Fruit fly (Drosophila melanogaster): Measurements from ENCODE around the gene Hsp22.

Hsp22 gene

dm6 chr3L:9337942-9338468, 34.7 kb upstream of the Hsp22 start (continued):
- no peak for TF ChIP-seq CG10669 (GFP tag; optimal IDR thresholded peaks at IDR 0.05)
- peak; percentile 48 for TF ChIP-seq Sox14 (GFP tag; optimal IDR thresholded peaks at IDR 0.05)
- no peak for TF ChIP-seq Sox15 (GFP tag; optimal IDR thresholded peaks at IDR 0.05)
- TF ChIP-seq Lpt (GFP tag; optimal IDR thresholded peaks at IDR 0.05): peak; percentile 26
- no peak for TF ChIP-seq Hr4 (GFP tag; optimal IDR thresholded peaks at IDR 0.05)
- no peak for TF ChIP-seq lz (GFP tag; optimal IDR thresholded peaks at IDR 0.05)
- no peak for TF ChIP-seq CG10631 (GFP tag; optimal IDR thresholded peaks at IDR 0.05)
- TF ChIP-seq Met (GFP tag; optimal IDR thresholded peaks at IDR 0.05): no peak
- no peak for TF ChIP-seq salr (GFP tag; optimal IDR thresholded peaks at IDR 0.05)
- peak; percentile 10 for TF ChIP-seq fkh (GFP tag; optimal IDR thresholded peaks at IDR 0.05)
- no peak for TF ChIP-seq Eip93F (GFP tag; optimal IDR thresholded peaks at IDR 0.05)
- TF ChIP-seq Hr39 (GFP tag; optimal IDR thresholded peaks at IDR 0.05): no peak
- no peak for TF ChIP-seq acj6 (GFP tag; optimal IDR thresholded peaks at IDR 0.05)
- no peak for TF ChIP-seq achi (GFP tag; optimal IDR thresholded peaks at IDR 0.05)
- TF ChIP-seq eg (GFP tag; IDR thresholded peaks at IDR 0.05): no peak
- TF ChIP-seq Hr38 (GFP tag; optimal IDR thresholded peaks at IDR 0.05): no peak
- no peak for TF ChIP-seq CG6276 (GFP tag; optimal IDR thresholded peaks at IDR 0.05)
- no peak for TF ChIP-seq esn (GFP tag; optimal IDR thresholded peaks at IDR 0.05)
- TF ChIP-seq topi (GFP tag; optimal IDR thresholded peaks at IDR 0.05): no peak

dm6 chr3L:9338510-9338909, 34.2 kb upstream of the Hsp22 start, which contains the start of gene PGRP-LC:
Gene PGRP-LC, plus strand, starts transcription at chr3L:9338810.
- TF ChIP-seq Ets21C (GFP tag; optimal IDR thresholded peaks at IDR 0.05) (no peak), Eip78C (GFP tag) (peak; percentile 32), Sox14 (GFP tag; optimal IDR thresholded peaks at IDR 0.05) (no peak)

- TF ChIP-seq CG32006 (GFP tag; optimal IDR thresholded peaks at IDR 0.05): peak; percentile 18
- TF ChIP-seq fd85E (GFP tag; optimal IDR thresholded peaks at IDR 0.05): no peak
- peak; percentile 12; the same call in 1 of the 2 replicates for TF ChIP-seq Gug (GFP tag; IDR thresholded peaks at IDR 0.05)
- TF ChIP-seq CG1621 (tag; optimal IDR thresholded peaks at IDR 0.05): no peak
- TF ChIP-seq fkh (GFP tag; optimal IDR thresholded peaks at IDR 0.05): no peak
- TF ChIP-seq vri (GFP tag; optimal IDR thresholded peaks at IDR 0.05): no peak
- TF ChIP-seq Eip75B (GFP tag; optimal IDR thresholded peaks at IDR 0.05): no peak
- TF ChIP-seq CG34406 (GFP tag; optimal IDR thresholded peaks at IDR 0.05): no peak
- TF ChIP-seq Sox102F (GFP tag; optimal IDR thresholded peaks at IDR 0.05): no peak
- no peak for TF ChIP-seq CG7368 (GFP tag; optimal IDR thresholded peaks at IDR 0.05)
- no peak for TF ChIP-seq Smox (GFP tag; optimal IDR thresholded peaks at IDR 0.05)
- TF ChIP-seq CG6808 (GFP tag; optimal IDR thresholded peaks at IDR 0.05): no peak
- TF ChIP-seq achi (GFP tag; optimal IDR thresholded peaks at IDR 0.05): no peak
- TF ChIP-seq CG11762 (GFP tag; optimal IDR thresholded peaks at IDR 0.05; ENCODE audit: insufficient read depth): peak; percentile 34
- TF ChIP-seq salr (GFP tag; optimal IDR thresholded peaks at IDR 0.05): no peak
- no peak for TF ChIP-seq Eip93F (GFP tag; optimal IDR thresholded peaks at IDR 0.05)
- TF ChIP-seq Hr39 (GFP tag; optimal IDR thresholded peaks at IDR 0.05): no peak
- no peak for TF ChIP-seq esn (GFP tag; optimal IDR thresholded peaks at IDR 0.05)
- TF ChIP-seq Ets21C (GFP tag; optimal IDR thresholded peaks at IDR 0.05): no peak
- peak; percentile 69 for TF ChIP-seq svp (GFP tag)
- peak; percentile 20 for TF ChIP-seq acj6 (GFP tag; optimal IDR thresholded peaks at IDR 0.05)
- TF ChIP-seq CG11294 (GFP tag; IDR thresholded peaks at IDR 0.05): no peak; the same call in 1 of the 2 replicates
- no peak for TF ChIP-seq CG4318 (GFP tag; optimal IDR thresholded peaks at IDR 0.05)
- no peak for TF ChIP-seq CG11902 (GFP tag; optimal IDR thresholded peaks at IDR 0.05)
- no peak for TF ChIP-seq CG6163 (GFP tag; IDR thresholded peaks at IDR 0.05)
- TF ChIP-seq CG8632 (GFP tag; optimal IDR thresholded peaks at IDR 0.05): no peak
- no peak for TF ChIP-seq cyc (GFP tag; optimal IDR thresholded peaks at IDR 0.05)
- peak; percentile 3 for TF ChIP-seq Sox14 (GFP tag; optimal IDR thresholded peaks at IDR 0.05)
- TF ChIP-seq Ets96B (tag; optimal IDR thresholded peaks at IDR 0.05): no peak
- TF ChIP-seq CG31627 (GFP tag; optimal IDR thresholded peaks at IDR 0.05): no peak
- TF ChIP-seq OdsH (GFP tag; optimal IDR thresholded peaks at IDR 0.05): peak; percentile 19
- TF ChIP-seq spab (GFP tag; optimal IDR thresholded peaks at IDR 0.05): no peak
- no peak for TF ChIP-seq ss (GFP tag; optimal IDR thresholded peaks at IDR 0.05)
- peak; percentile 45 for TF ChIP-seq pdm3 (GFP tag; optimal IDR thresholded peaks at IDR 0.05)
- no peak for TF ChIP-seq CG6854 (GFP tag; optimal IDR thresholded peaks at IDR 0.05)
- TF ChIP-seq CG3032 (tag; optimal IDR thresholded peaks at IDR 0.05): no peak
- TF ChIP-seq CG6276 (GFP tag; optimal IDR thresholded peaks at IDR 0.05): peak; percentile 7
Observed at dm6 chr3L:9339021-9339420, 33.7 kb upstream of the Hsp22 start.
